Fruit fly (Drosophila melanogaster): ENCODE results near the gene TP53INP.

TP53INP gene

DNA sequence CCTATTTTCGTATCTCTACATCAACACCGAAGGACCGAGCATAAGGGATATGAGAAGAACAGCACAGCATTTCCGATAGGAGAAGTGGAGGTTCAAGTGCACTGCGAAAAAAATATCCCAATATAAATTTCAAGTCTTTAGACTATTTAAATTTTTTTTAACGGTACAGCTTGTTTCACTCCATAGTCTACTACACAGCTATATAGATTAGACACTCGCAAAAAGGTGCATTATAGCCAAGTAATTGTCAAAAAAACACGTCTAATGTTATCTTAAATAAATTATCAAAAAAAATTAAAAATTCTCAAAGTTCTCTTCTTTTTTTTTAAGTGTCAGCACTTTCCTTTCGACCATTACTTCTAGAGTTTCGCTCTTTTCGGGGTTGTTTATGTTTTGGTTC is 27.8 kb upstream of the TP53INP start (continued):
- TF ChIP-seq ap (GFP tag; IDR thresholded peaks at IDR 0.05) (peak; percentile 44; the same call in 1 of the 2 replicates), CG15269 (tag; optimal IDR thresholded peaks at IDR 0.05) (peak; percentile 78), az2 (GFP tag; optimal IDR thresholded peaks at IDR 0.05) (peak; percentile 38), CG34422 (GFP tag; IDR thresholded peaks at IDR 0.05) (peak; percentile 57; the same call in 2 of the 3 replicates), CG32767 (GFP tag; IDR thresholded peaks at IDR 0.05) (0 out of 2 replicates have a peak, but pooled peaks have one; percentile 21), MBD-R2 (GFP tag; IDR thresholded peaks at IDR 0.05) (peak; percentile 33; the same call in 1 of the 2 replicates), CG15073 (GFP tag; optimal IDR thresholded peaks at IDR 0.05) (no peak), CG16815 (GFP tag; optimal IDR thresholded peaks at IDR 0.05) (peak; percentile 36), CG12391 (tag; optimal IDR thresholded peaks at IDR 0.05) (peak; percentile 56), Atf6 (GFP tag; IDR thresholded peaks at IDR 0.05) (peak; percentile 60; the same call in 1 of the 2 replicates), CG6813 (GFP tag; optimal IDR thresholded peaks at IDR 0.05) (peak; percentile 27), gce (GFP tag; IDR thresholded peaks at IDR 0.05) (peak; percentile 40; the same call in 1 of the 3 replicates), Ssrp (tag; optimal IDR thresholded peaks at IDR 0.05) (peak; percentile 47), CG6791 (GFP tag; IDR thresholded peaks at IDR 0.05; ENCODE audit: partially characterized antibody) (no peak), Asciz (GFP tag; optimal IDR thresholded peaks at IDR 0.05) (peak; percentile 33), Ada2b (GFP tag; IDR thresholded peaks at IDR 0.05) (peak; percentile 64), Dip3 (GFP tag; optimal IDR thresholded peaks at IDR 0.05) (peak; percentile 38), CG2712 (tag; optimal IDR thresholded peaks at IDR 0.05) (peak; percentile 48), CG6689 (GFP tag; IDR thresholded peaks at IDR 0.05) (peak; percentile 53), Hr51 (GFP tag; optimal IDR thresholded peaks at IDR 0.05) (peak; percentile 27 to 70), D19B (GFP tag; optimal IDR thresholded peaks at IDR 0.05) (peak; percentile 7), CG14667 (GFP tag; IDR thresholded peaks at IDR 0.05) (peak; percentile 34; the same call in 1 of the 2 replicates), Ets65A (GFP tag) (no peak), NK7.1 (GFP tag; optimal IDR thresholded peaks at IDR 0.05) (no peak), CG3281 (GFP tag; optimal IDR thresholded peaks at IDR 0.05) (peak; percentile 65), CG11504 (tag; optimal IDR thresholded peaks at IDR 0.05) (peak; percentile 75), CG11456 (GFP tag; IDR thresholded peaks at IDR 0.05) (0 out of 3 replicates have a peak, but pooled peaks have one; percentile 62), odd (GFP tag; optimal IDR thresholded peaks at IDR 0.05) (peak; percentile 38), Oli (tag; optimal IDR thresholded peaks at IDR 0.05) (peak; percentile 69), sens-2 (GFP tag; IDR thresholded peaks at IDR 0.05) (0 out of 2 replicates have a peak, but pooled peaks have one; percentile 27), CG18476 (GFP tag; optimal IDR thresholded peaks at IDR 0.05) (no peak), gro (GFP tag; optimal IDR thresholded peaks at IDR 0.05) (peak; percentile 21), Mrtf (GFP tag; IDR thresholded peaks at IDR 0.05) (peak; percentile 55; the same call in 1 of the 3 replicates), CG4360 (GFP tag; IDR thresholded peaks at IDR 0.05) (no peak), CG5180 (GFP tag; optimal IDR thresholded peaks at IDR 0.05) (peak; percentile 34), ranshi (GFP tag; IDR thresholded peaks at IDR 0.05) (peak; percentile 44; the same call in 1 of the 2 replicates), bab2 (GFP tag; optimal IDR thresholded peaks at IDR 0.05) (peak; percentile 7), D19A (tag; optimal IDR thresholded peaks at IDR 0.05) (peak; percentile 6), klu (GFP tag; IDR thresholded peaks at IDR 0.05) (0 out of 2 replicates have a peak, but pooled peaks have one; percentile 23), CG11247 (GFP tag; IDR thresholded peaks at IDR 0.05) (0 out of 2 replicates have a peak, but pooled peaks have one; percentile 18), Pdp1 (GFP tag; optimal IDR thresholded peaks at IDR 0.05) (peak in 1 of 2 experiments; percentile 21), slou (GFP tag; optimal IDR thresholded peaks at IDR 0.05) (peak; percentile 39), CG1603 (tag; optimal IDR thresholded peaks at IDR 0.05) (no peak), CG4328 (GFP tag; optimal IDR thresholded peaks at IDR 0.05) (peak; percentile 42), CG10267 (tag; optimal IDR thresholded peaks at IDR 0.05) (peak; percentile 29), CG11093 (GFP tag; IDR thresholded peaks at IDR 0.05) (0 out of 3 replicates have a peak, but pooled peaks have one; percentile 35), CG18262 (tag; optimal IDR thresholded peaks at IDR 0.05) (peak; percentile 61), CG10209 (GFP tag; optimal IDR thresholded peaks at IDR 0.05) (peak; percentile 64), fd102C (GFP tag; optimal IDR thresholded peaks at IDR 0.05) (no peak)
